Worm (Caenorhabditis elegans): ENCODE data around the gene C03B1.3.

- TF ChIP-seq unc-62 (GFP tag; optimal IDR thresholded peaks at IDR 0.05) (no peak), mab-5 (tag; optimal IDR thresholded peaks at IDR 0.05) (no peak), nhr-76 (tag; optimal IDR thresholded peaks at IDR 0.05) (no peak), nhr-12 (tag; optimal IDR thresholded peaks at IDR 0.05) (no peak), unc-39 (tag; optimal IDR thresholded peaks at IDR 0.05) (no peak), mls-2 (tag; optimal IDR thresholded peaks at IDR 0.05) (no peak), nhr-237 (tag; optimal IDR thresholded peaks at IDR 0.05) (no peak), nhr-28 (tag; optimal IDR thresholded peaks at IDR 0.05) (no peak), lsy-2 (tag; optimal IDR thresholded peaks at IDR 0.05) (no peak)
These were observed 44.9 kb upstream of the C03B1.3 start for ce11 chrX:6320887-6321286.
